Fruit fly (Drosophila melanogaster) whole organism, prepupa: ENCODE results near the gene CG43675.

Experiments used
- CG10631 ChIP-seq: fragments of 200-800 bp; sonication (Bioruptor generic); optimal IDR thresholded peaks from 2 replicates; lab custom pipeline; 2016; ENCODE audit warnings: missing biosample characterization, missing genetic modification characterization
- CG10669 ChIP-seq: fragments of 200-800 bp; sonication (Bioruptor generic); optimal IDR thresholded peaks from 3 replicates; lab custom pipeline; 2018; ENCODE audit warnings: missing biosample characterization, mild to moderate bottlenecking, missing genetic modification characterization, moderate library complexity
- CG11294 ChIP-seq: fragments of 200-800 bp; sonication (Bioruptor generic); IDR thresholded peaks from 2 replicates; pipeline ENCODE4 v1.3.6; 2022; ENCODE audit warnings: missing biosample characterization, missing genetic modification characterization
- CG11902 ChIP-seq: fragments of 200-800 bp; sonication (Bioruptor generic); optimal IDR thresholded peaks from 3 replicates; lab custom pipeline; 2016; ENCODE audit warnings: missing biosample characterization, missing genetic modification characterization
- CG15336 ChIP-seq: fragments of 200-800 bp; sonication (Bioruptor generic); IDR thresholded peaks from 2 replicates; pipeline ENCODE4 v1.3.6; 2022; ENCODE audit warnings: missing biosample characterization, missing genetic modification characterization
- CG1621 ChIP-seq: fragments of 200-800 bp; sonication (Bioruptor generic); optimal IDR thresholded peaks from 3 replicates; lab custom pipeline; 2018; ENCODE audit warnings: missing biosample characterization, mild to moderate bottlenecking, missing genetic modification characterization
- CG16779 ChIP-seq: fragments of 200-800 bp; sonication (Bioruptor generic); optimal IDR thresholded peaks from 3 replicates; lab custom pipeline; 2017; ENCODE audit warnings: missing biosample characterization, mild to moderate bottlenecking, missing genetic modification characterization
- CG3032 ChIP-seq: fragments of 200-800 bp; optimal IDR thresholded peaks from 2 replicates; lab custom pipeline; 2019; ENCODE audit warnings: missing biosample characterization, mild to moderate bottlenecking, missing genetic modification characterization, moderate library complexity
- CG31627 ChIP-seq: fragments of 200-800 bp; sonication (Bioruptor generic); optimal IDR thresholded peaks from 3 replicates; lab custom pipeline; 2016; ENCODE audit warnings: missing biosample characterization, missing genetic modification characterization
- CG32006 ChIP-seq: fragments of 200-800 bp; sonication (Bioruptor generic); optimal IDR thresholded peaks from 3 replicates; lab custom pipeline; 2017; ENCODE audit warnings: missing biosample characterization, mild to moderate bottlenecking, missing genetic modification characterization
- CG34406 ChIP-seq: fragments of 200-800 bp; sonication (Bioruptor generic); optimal IDR thresholded peaks from 3 replicates; lab custom pipeline; 2016; ENCODE audit warnings: missing biosample characterization, missing genetic modification characterization
- CG4318 ChIP-seq: fragments of 200-800 bp; sonication (Bioruptor generic); optimal IDR thresholded peaks from 3 replicates; lab custom pipeline; 2017; ENCODE audit warnings: missing biosample characterization, mild to moderate bottlenecking, missing genetic modification characterization
- CG6163 ChIP-seq: fragments of 200-800 bp; sonication (Bioruptor generic); IDR thresholded peaks from 3 replicates; pipeline ENCODE4 v1.3.6; 2022; ENCODE audit warnings: missing biosample characterization, missing genetic modification characterization
- CG6276 ChIP-seq: fragments of 200-800 bp; sonication (Bioruptor generic); optimal IDR thresholded peaks from 2 replicates; lab custom pipeline; 2017; ENCODE audit warnings: missing biosample characterization, mild to moderate bottlenecking, missing genetic modification characterization
- CG6792 ChIP-seq: fragments of 200-800 bp; sonication (Bioruptor generic); optimal IDR thresholded peaks from 3 replicates; lab custom pipeline; 2016; ENCODE audit warnings: missing biosample characterization, missing genetic modification characterization
- CG6854 ChIP-seq: fragments of 200-800 bp; sonication (Bioruptor generic); optimal IDR thresholded peaks from 2 replicates; lab custom pipeline; 2017; ENCODE audit warnings: missing biosample characterization, mild to moderate bottlenecking, missing genetic modification characterization
- CG7368 ChIP-seq: fragments of 200-800 bp; sonication (Bioruptor generic); optimal IDR thresholded peaks from 3 replicates; lab custom pipeline; 2016; ENCODE audit warnings: missing biosample characterization, missing genetic modification characterization
- CG8119 ChIP-seq: fragments of 200-800 bp; sonication (Bioruptor generic); IDR thresholded peaks from 3 replicates; pipeline ENCODE4 v1.3.6; 2022; ENCODE audit warnings: missing biosample characterization, missing genetic modification characterization
- CG8319 ChIP-seq: fragments of 200-800 bp; sonication (Bioruptor generic); optimal IDR thresholded peaks from 3 replicates; lab custom pipeline; 2016; ENCODE audit warnings: missing biosample characterization, missing genetic modification characterization
- Eip78C ChIP-seq: fragments of 200-800 bp; sonication (Bioruptor generic); peaks from one replicate; lab custom pipeline; 2016; ENCODE audit warnings: missing biosample characterization, missing genetic modification characterization
- Ets21C ChIP-seq: fragments of 200-800 bp; sonication (Bioruptor generic); optimal IDR thresholded peaks from 3 replicates; lab custom pipeline; 2016; ENCODE audit warnings: missing biosample characterization, missing genetic modification characterization
- Ets96B ChIP-seq: fragments of 200-800 bp; optimal IDR thresholded peaks from 2 replicates; lab custom pipeline; 2019; ENCODE audit warnings: missing biosample characterization, mild to moderate bottlenecking, missing genetic modification characterization, moderate library complexity
- Gug ChIP-seq: fragments of 200-800 bp; sonication (Bioruptor generic); IDR thresholded peaks from 2 replicates; pipeline ENCODE4 v1.3.6; 2022; ENCODE audit warnings: missing biosample characterization, missing genetic modification characterization
- Hr39 ChIP-seq: fragments of 200-800 bp; sonication (Bioruptor generic); optimal IDR thresholded peaks from 2 replicates; lab custom pipeline; 2016; ENCODE audit warnings: missing biosample characterization, missing genetic modification characterization
- OdsH ChIP-seq: fragments of 200-800 bp; sonication (Bioruptor generic); optimal IDR thresholded peaks from 3 replicates; lab custom pipeline; 2016; ENCODE audit warnings: missing biosample characterization, missing genetic modification characterization
- Smox ChIP-seq: fragments of 200-800 bp; sonication (Bioruptor generic); optimal IDR thresholded peaks from 3 replicates; lab custom pipeline; 2016; ENCODE audit warnings: missing biosample characterization, missing genetic modification characterization
- Sox102F ChIP-seq: fragments of 200-800 bp; sonication (Bioruptor generic); optimal IDR thresholded peaks from 2 replicates; lab custom pipeline; 2016; ENCODE audit warnings: missing biosample characterization, mild to moderate bottlenecking, missing genetic modification characterization
- Sox14 ChIP-seq: fragments of 200-800 bp; sonication (Bioruptor generic); optimal IDR thresholded peaks from 3 replicates; lab custom pipeline; 2016; ENCODE audit warnings: missing biosample characterization, missing genetic modification characterization
- Sox15 ChIP-seq: fragments of 200-800 bp; sonication (Bioruptor generic); optimal IDR thresholded peaks from 3 replicates; lab custom pipeline; 2016; ENCODE audit warnings: missing biosample characterization, missing genetic modification characterization
- achi ChIP-seq: fragments of 200-800 bp; sonication (Bioruptor generic); optimal IDR thresholded peaks from 3 replicates; lab custom pipeline; 2016; ENCODE audit warnings: missing biosample characterization, missing genetic modification characterization
- acj6 ChIP-seq: fragments of 200-800 bp; sonication (Bioruptor generic); optimal IDR thresholded peaks from 3 replicates; lab custom pipeline; 2016; ENCODE audit warnings: missing biosample characterization, missing genetic modification characterization
- cyc ChIP-seq: fragments of 200-800 bp; sonication (Bioruptor generic); optimal IDR thresholded peaks from 3 replicates; lab custom pipeline; 2016; ENCODE audit warnings: missing biosample characterization, missing genetic modification characterization
- dac ChIP-seq: fragments of 200-800 bp; sonication (Bioruptor generic); optimal IDR thresholded peaks from 2 replicates; lab custom pipeline; 2017; ENCODE audit warnings: missing biosample characterization, mild to moderate bottlenecking, missing genetic modification characterization
- dsx ChIP-seq: fragments of 200-800 bp; optimal IDR thresholded peaks from 3 replicates; lab custom pipeline; 2019; ENCODE audit warnings: missing biosample characterization, mild to moderate bottlenecking, missing genetic modification characterization, moderate library complexity; ENCODE audit not compliant: poor library complexity, severe bottlenecking
- eg ChIP-seq: fragments of 200-800 bp; sonication (Bioruptor generic); IDR thresholded peaks from 3 replicates; pipeline ENCODE4 v1.3.6; 2022; ENCODE audit warnings: missing biosample characterization, missing genetic modification characterization
- esn ChIP-seq: fragments of 200-800 bp; sonication (Bioruptor generic); optimal IDR thresholded peaks from 2 replicates; lab custom pipeline; 2016; ENCODE audit warnings: missing biosample characterization, mild to moderate bottlenecking, missing genetic modification characterization, moderate library complexity
- fd59A ChIP-seq: fragments of 200-800 bp; sonication (Bioruptor generic); optimal IDR thresholded peaks from 2 replicates; lab custom pipeline; 2017; ENCODE audit warnings: missing biosample characterization, mild to moderate bottlenecking, missing genetic modification characterization, missing genetic modification reagents
- fd85E ChIP-seq: fragments of 200-800 bp; sonication (Bioruptor generic); optimal IDR thresholded peaks from 3 replicates; lab custom pipeline; 2016; ENCODE audit warnings: missing biosample characterization, missing genetic modification characterization
- fkh ChIP-seq: fragments of 200-800 bp; sonication (Bioruptor generic); optimal IDR thresholded peaks from 3 replicates; lab custom pipeline; 2017; ENCODE audit warnings: missing biosample characterization, mild to moderate bottlenecking, missing genetic modification characterization, moderate library complexity
- lz ChIP-seq: fragments of 200-800 bp; sonication (Bioruptor generic); optimal IDR thresholded peaks from 3 replicates; lab custom pipeline; 2016; ENCODE audit warnings: missing biosample characterization, missing genetic modification characterization
- net ChIP-seq: fragments of 200-800 bp; sonication (Bioruptor generic); optimal IDR thresholded peaks from 3 replicates; lab custom pipeline; 2016; ENCODE audit warnings: missing biosample characterization, missing genetic modification characterization
- salr ChIP-seq, 2 experiments: fragments of 200-800 bp; sonication (Bioruptor generic); optimal IDR thresholded peaks; 3 replicates each; lab custom pipeline; 2016 to 2018; ENCODE audit warnings: missing biosample characterization in 2 of 2, missing genetic modification characterization in 2 of 2, mild to moderate bottlenecking in 1 of 2
- spab ChIP-seq: fragments of 200-800 bp; sonication (Bioruptor generic); optimal IDR thresholded peaks from 2 replicates; lab custom pipeline; 2017; ENCODE audit warnings: missing biosample characterization, mild to moderate bottlenecking, missing genetic modification characterization, missing genetic modification reagents
- ss ChIP-seq, 2 experiments: fragments of 200-800 bp; sonication (Bioruptor generic); optimal IDR thresholded peaks; 2 replicates in 1 of 2; 3 replicates in 1 of 2; lab custom pipeline; 2017 to 2018; ENCODE audit warnings: mild to moderate bottlenecking in 2 of 2, missing biosample characterization in 2 of 2, missing genetic modification characterization in 2 of 2, moderate library complexity in 1 of 2
- svp ChIP-seq: fragments of 200-800 bp; sonication (Bioruptor generic); peaks from one replicate; lab custom pipeline; 2016; ENCODE audit warnings: missing biosample characterization, missing genetic modification characterization
- topi ChIP-seq: fragments of 200-800 bp; sonication (Bioruptor generic); optimal IDR thresholded peaks from 3 replicates; lab custom pipeline; 2016; ENCODE audit warnings: missing biosample characterization, missing genetic modification characterization
- vri ChIP-seq: fragments of 200-800 bp; sonication (Bioruptor generic); optimal IDR thresholded peaks from 3 replicates; lab custom pipeline; 2016; ENCODE audit warnings: missing biosample characterization, mild to moderate bottlenecking, missing genetic modification characterization

The CG43675 gene

dm6 chr3R:9393542-9394025 lies 38.3 kb downstream of the CG43675 start (continued):
- TF ChIP-seq CG11294 (GFP tag; lab: Robert Waterston, UW), result peak; percentile 83
- TF ChIP-seq CG8319 (GFP tag; lab: Kevin White, UChicago), result peak; percentile 93
- peak; percentile 96 for TF ChIP-seq CG1621 (tag; lab: Kevin White, UChicago)
- TF ChIP-seq CG34406 (GFP tag; lab: Kevin White, UChicago), result peak; percentile 89
- TF ChIP-seq salr (GFP tag; optimal IDR thresholded peaks at IDR 0.05; lab: Kevin White, UChicago), result peak; percentile 95 to 96
- TF ChIP-seq CG32006 (GFP tag; lab: Kevin White, UChicago), result peak; percentile 95
- peak; percentile 92 for TF ChIP-seq topi (GFP tag; lab: Kevin White, UChicago)
- TF ChIP-seq CG8119, result peak; percentile 95
- peak; percentile 95 for TF ChIP-seq OdsH (GFP tag; lab: Kevin White, UChicago)
- peak; percentile 95 for TF ChIP-seq achi (GFP tag; lab: Kevin White, UChicago)
- TF ChIP-seq Ets21C (GFP tag; lab: Kevin White, UChicago), result peak; percentile 87
- TF ChIP-seq Smox, result peak; percentile 91
- peak; percentile 98 for TF ChIP-seq Ets96B
- TF ChIP-seq Sox14 (GFP tag; lab: Kevin White, UChicago), result peak; percentile 97
- peak; percentile 84 for TF ChIP-seq dac
- peak; percentile 93 for TF ChIP-seq net (GFP tag; lab: Kevin White, UChicago)
- peak; percentile 94 for TF ChIP-seq svp (GFP tag; lab: Kevin White, UChicago)

DNA sequence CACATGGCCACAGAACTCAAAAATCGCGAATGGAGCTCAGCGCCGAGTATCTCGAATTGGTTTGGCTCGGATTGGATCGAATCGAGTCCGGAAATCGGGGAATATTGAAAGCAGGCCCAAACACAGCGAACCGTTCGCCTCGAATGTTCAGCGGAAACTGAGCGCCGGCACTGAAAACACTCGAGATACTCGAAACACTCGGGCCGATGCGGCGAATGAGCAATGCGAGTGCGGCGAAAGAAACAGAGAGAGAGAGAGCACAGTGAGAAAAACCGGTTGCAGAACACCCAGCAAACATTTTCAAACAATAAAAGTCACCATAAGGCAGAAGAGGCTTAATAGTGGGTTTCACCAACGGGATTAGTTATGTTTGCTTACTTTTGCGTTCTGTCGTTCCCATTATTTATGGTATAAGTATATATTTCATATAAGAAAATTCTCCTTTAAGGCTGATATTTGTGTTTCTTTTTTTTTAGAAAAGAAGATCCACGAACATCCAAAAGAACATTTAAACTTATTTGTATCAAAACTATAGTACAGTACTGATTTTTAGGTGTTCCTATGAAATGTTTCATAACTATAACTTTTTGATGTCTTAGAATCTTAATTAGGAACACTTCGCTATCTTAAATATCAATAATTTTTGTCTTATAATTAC lies 39.2 kb downstream of the CG43675 start, which contains the start of gene FER:
Gene FER, minus strand, starts transcription at position 162 of the 658 bp plus-strand sequence.
- TF ChIP-seq acj6 (GFP tag; lab: Kevin White, UChicago) (no peak), CG31627 (no peak), Sox15 (no peak), spab (GFP tag; lab: Kevin White, UChicago) (peak; percentile 16), CG15336 (GFP tag; lab: Robert Waterston, UW) (peak; percentile 48; the same call in 1 of the 2 replicates), Eip78C (GFP tag; lab: Kevin White, UChicago) (peak; percentile 67), topi (GFP tag; lab: Kevin White, UChicago) (peak; percentile 18), Sox14 (GFP tag; lab: Kevin White, UChicago) (no peak), dac (no peak), lz (peak; percentile 6), CG11902 (GFP tag; lab: Kevin White, UChicago) (no peak), ss (GFP tag; optimal IDR thresholded peaks at IDR 0.05; lab: Kevin White, UChicago) (peak; percentile 9 to 59), CG3032 (tag; lab: Kevin White, UChicago) (peak; percentile 25), CG34406 (GFP tag; lab: Kevin White, UChicago) (no peak), net (GFP tag; lab: Kevin White, UChicago) (no peak), Sox102F (peak; percentile 13), CG8319 (GFP tag; lab: Kevin White, UChicago) (no peak), achi (GFP tag; lab: Kevin White, UChicago) (peak; percentile 8), CG6792 (GFP tag; lab: Kevin White, UChicago) (no peak), CG6276 (GFP tag; lab: Kevin White, UChicago) (peak; percentile 8), CG6163 (peak; percentile 71), CG7368 (GFP tag; lab: Kevin White, UChicago) (no peak), CG11294 (GFP tag; lab: Robert Waterston, UW) (no peak), Hr39 (GFP tag; lab: Kevin White, UChicago) (no peak), CG6854 (GFP tag; lab: Kevin White, UChicago) (peak; percentile 83), CG4318 (no peak), Gug (GFP tag; lab: Robert Waterston, UW) (no peak), OdsH (GFP tag; lab: Kevin White, UChicago) (no peak), fd85E (GFP tag; lab: Kevin White, UChicago) (no peak), eg (GFP tag; lab: Robert Waterston, UW) (peak; percentile 71; the same call in 2 of the 3 replicates), CG16779 (tag; lab: Kevin White, UChicago) (peak; percentile 34), CG8119 (peak; percentile 35; the same call in 1 of the 3 replicates), CG32006 (GFP tag; lab: Kevin White, UChicago) (no peak), CG10631 (GFP tag; lab: Kevin White, UChicago) (no peak), fkh (GFP tag; lab: Kevin White, UChicago) (peak; percentile 33), esn (peak; percentile 17), CG10669 (GFP tag; lab: Kevin White, UChicago) (no peak), svp (GFP tag; lab: Kevin White, UChicago) (peak; percentile 65), dsx (GFP tag; lab: Kevin White, UChicago) (peak; percentile 39), fd59A (GFP tag; lab: Kevin White, UChicago) (no peak), cyc (peak; percentile 17), vri (GFP tag; lab: Kevin White, UChicago) (peak; percentile 51)
